Worm (Caenorhabditis elegans): ENCODE measurements around the gene ttll-5.

ttll-5 gene

DNA sequence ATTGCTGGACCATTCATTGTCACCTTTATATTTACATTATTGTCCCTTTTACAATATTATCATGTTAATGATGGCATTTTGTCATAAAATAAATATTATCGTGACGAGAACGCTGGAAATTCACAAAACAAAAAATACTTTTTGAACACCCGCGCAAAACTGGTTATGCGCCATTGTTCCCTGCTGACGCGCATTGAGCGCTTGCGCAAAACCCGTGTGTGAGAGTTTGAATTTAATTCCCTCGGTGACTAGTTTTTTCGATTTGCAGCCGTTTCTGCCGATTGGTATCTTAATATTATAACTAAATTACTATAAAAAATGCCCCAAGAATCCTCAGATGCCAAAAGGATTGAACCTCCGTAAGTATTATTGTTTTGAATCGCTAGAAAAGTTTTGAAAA, 12.6 kb downstream of the ttll-5 start, which contains the start of gene pafo-1 (continued):
- TF ChIP-seq php-3 (GFP tag; IDR thresholded peaks at IDR 0.05) (peak; percentile 72), zag-1 (tag; optimal IDR thresholded peaks at IDR 0.05) (no peak), mxl-2 (GFP tag; conservative IDR thresholded peaks at IDR 0.05) (no peak), fos-1 (tag; optimal IDR thresholded peaks at IDR 0.05) (no peak), vab-7 (GFP tag; IDR thresholded peaks at IDR 0.05) (no peak), mep-1 (tag; optimal IDR thresholded peaks at IDR 0.05) (no peak), T20F7.1 (GFP tag; optimal IDR thresholded peaks at IDR 0.05) (peak; percentile 76), dpl-1 (GFP tag; optimal IDR thresholded peaks at IDR 0.05) (peak; percentile 99), pha-4 (GFP tag; IDR thresholded peaks at IDR 0.05) (no peak), pha-4 (tag; optimal IDR thresholded peaks at IDR 0.05) (no peak), nhr-77 (tag; optimal IDR thresholded peaks at IDR 0.05) (peak; percentile 54), set-16 (GFP tag; IDR thresholded peaks at IDR 0.05) (no peak), daf-12 (tag; optimal IDR thresholded peaks at IDR 0.05) (no peak), nhr-48 (tag; optimal IDR thresholded peaks at IDR 0.05) (peak; percentile 75), T26A8.4 (GFP tag; IDR thresholded peaks at IDR 0.05) (peak; percentile 90), ztf-11 (tag; optimal IDR thresholded peaks at IDR 0.05) (no peak), hlh-30 (tag; optimal IDR thresholded peaks at IDR 0.05; ENCODE audit: insufficient read depth) (peak; percentile 79), sdz-12 (GFP tag; optimal IDR thresholded peaks at IDR 0.05) (no peak), rbr-2 (tag; optimal IDR thresholded peaks at IDR 0.05) (peak; percentile 80), ctbp-1 (GFP tag; IDR thresholded peaks at IDR 0.05) (peak; percentile 84), mdt-29 (GFP tag; IDR thresholded peaks at IDR 0.05) (peak; percentile 82), ZK337.2 (GFP tag; IDR thresholded peaks at IDR 0.05) (no peak), skn-1 (tag; optimal IDR thresholded peaks at IDR 0.05) (no peak), nhr-11 (tag; optimal IDR thresholded peaks at IDR 0.05) (peak; percentile 57), mes-2 (tag; optimal IDR thresholded peaks at IDR 0.05; ENCODE audit: poor library complexity, severe bottlenecking) (peak; percentile 90), ztf-7 (tag; optimal IDR thresholded peaks at IDR 0.05) (no peak), tra-1 (GFP tag; IDR thresholded peaks at IDR 0.05) (no peak; the same call in 1 of the 2 replicates), dmd-6 (GFP tag; IDR thresholded peaks at IDR 0.05) (peak; percentile 84), cey-2 (tag; optimal IDR thresholded peaks at IDR 0.05; ENCODE audit: borderline replicate concordance, insufficient read depth) (no peak), lin-15B (tag; optimal IDR thresholded peaks at IDR 0.05) (peak; percentile 9), nhr-76 (tag; optimal IDR thresholded peaks at IDR 0.05) (no peak), attf-4 (tag; optimal IDR thresholded peaks at IDR 0.05) (no peak), hlh-11 (tag; optimal IDR thresholded peaks at IDR 0.05) (peak; percentile 85), unc-39 (tag; optimal IDR thresholded peaks at IDR 0.05) (no peak), dmd-9 (GFP tag; IDR thresholded peaks at IDR 0.05) (no peak), Y75B8A.6 (GFP tag; IDR thresholded peaks at IDR 0.05) (no peak), jun-1 (tag; optimal IDR thresholded peaks at IDR 0.05) (no peak), arid-1 (GFP tag; conservative IDR thresholded peaks at IDR 0.05) (0 out of 2 replicates have a peak, but pooled peaks have one; percentile 18), lir-3 (tag; optimal IDR thresholded peaks at IDR 0.05) (no peak), lin-1 (GFP tag; IDR thresholded peaks at IDR 0.05) (peak; percentile 50; the same call in 1 of the 2 replicates), daf-16 (GFP tag; optimal IDR thresholded peaks at IDR 0.05) (peak; percentile 32 to 75), daf-16 (tag; optimal IDR thresholded peaks at IDR 0.05) (no peak), nhr-6 (tag; optimal IDR thresholded peaks at IDR 0.05) (peak; percentile 88), ceh-20 (GFP tag; IDR thresholded peaks at IDR 0.05) (peak; percentile 82), aly-2 (tag; optimal IDR thresholded peaks at IDR 0.05) (no peak), ces-1 (GFP tag; optimal IDR thresholded peaks at IDR 0.05) (no peak), aha-1 (tag) (peak; percentile 96), Y48G9A.11 (GFP tag; IDR thresholded peaks at IDR 0.05) (0 out of 2 replicates have a peak, but pooled peaks have one; percentile 27), hif-1 (tag; optimal IDR thresholded peaks at IDR 0.05) (peak in 1 of 2 experiments; percentile 45), ZK546.5 (tag; optimal IDR thresholded peaks at IDR 0.05) (no peak), unc-62 (GFP tag; optimal IDR thresholded peaks at IDR 0.05 in 1 of 2) (peak in 1 of 2 experiments; percentile 72), unc-62 (tag; optimal IDR thresholded peaks at IDR 0.05) (no peak), F37D6.2 (tag; optimal IDR thresholded peaks at IDR 0.05) (peak; percentile 73)
